Fruit fly (Drosophila melanogaster) whole organism, pupa: ENCODE measurements around the gene CG10013.

Experiments
- CG14655 ChIP-seq: fragments of 200-800 bp; sonication (Bioruptor generic); optimal IDR thresholded peaks from 3 replicates; lab custom pipeline; 2017; ENCODE audit warnings: mild to moderate bottlenecking, missing biosample characterization, missing genetic modification reagents, missing genetic modification characterization
- CG17806 ChIP-seq: fragments of 200-800 bp; sonication (Bioruptor generic); optimal IDR thresholded peaks from 2 replicates; lab custom pipeline; 2018; ENCODE audit warnings: missing biosample characterization, mild to moderate bottlenecking, missing genetic modification characterization, moderate library complexity
- CG34367 ChIP-seq: fragments of 200-800 bp; sonication (Bioruptor generic); optimal IDR thresholded peaks from 2 replicates; lab custom pipeline; 2018; ENCODE audit warnings: missing biosample characterization, mild to moderate bottlenecking, missing genetic modification characterization
- D1 ChIP-seq: fragments of 200-800 bp; sonication (Bioruptor generic); optimal IDR thresholded peaks from 2 replicates; lab custom pipeline; 2018; ENCODE audit warnings: missing biosample characterization, mild to moderate bottlenecking, missing genetic modification characterization, moderate library complexity
- EcR ChIP-seq: fragments of 200-800 bp; sonication (Bioruptor generic); optimal IDR thresholded peaks from 3 replicates; lab custom pipeline; 2019; ENCODE audit warnings: missing biosample characterization, missing genetic modification characterization, mild to moderate bottlenecking, moderate library complexity, missing genetic modification reagents
- Ets98B ChIP-seq: fragments of 200-800 bp; sonication (Bioruptor generic); IDR thresholded peaks from 2 replicates; pipeline ENCODE4 v1.3.6; 2022; ENCODE audit warnings: missing biosample characterization, missing genetic modification characterization
- Pif1B ChIP-seq: fragments of 200-800 bp; sonication (Bioruptor generic); optimal IDR thresholded peaks from 3 replicates; lab custom pipeline; 2016; ENCODE audit warnings: missing biosample characterization, missing genetic modification characterization

Gene CG10013

DNA sequence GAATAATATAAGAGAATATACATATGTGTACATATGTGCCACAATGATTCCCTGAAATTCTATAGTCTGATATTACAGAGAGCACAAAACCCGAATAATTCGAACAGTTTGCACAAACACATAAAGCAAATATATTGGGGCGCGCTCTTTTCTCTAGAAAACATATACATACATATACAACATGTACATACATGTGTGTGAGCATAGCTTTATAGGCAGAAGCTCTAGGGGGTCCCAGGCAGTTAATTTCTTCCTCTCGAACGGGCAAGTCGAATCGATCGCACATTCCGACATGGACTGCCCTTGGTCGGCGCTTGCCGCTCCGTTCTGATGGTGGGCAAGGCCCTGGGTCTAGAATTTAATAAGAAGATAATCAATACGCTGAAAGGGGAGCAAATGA is 49.5 kb downstream of the CG10013 start, which contains the start of gene GstD3:
TSS of gene GstD3 (plus strand) at position 269 of the 400 bp plus-strand sequence.
- TF ChIP-seq EcR (GFP tag; lab: Kevin White, UChicago) (peak; percentile 25), CG34367 (tag; lab: Kevin White, UChicago) (no peak), Ets98B (GFP tag; lab: Robert Waterston, UW) (no peak), CG14655 (GFP tag; lab: Kevin White, UChicago) (no peak), CG17806 (no peak), D1 (tag; lab: Kevin White, UChicago) (no peak)

DNA sequence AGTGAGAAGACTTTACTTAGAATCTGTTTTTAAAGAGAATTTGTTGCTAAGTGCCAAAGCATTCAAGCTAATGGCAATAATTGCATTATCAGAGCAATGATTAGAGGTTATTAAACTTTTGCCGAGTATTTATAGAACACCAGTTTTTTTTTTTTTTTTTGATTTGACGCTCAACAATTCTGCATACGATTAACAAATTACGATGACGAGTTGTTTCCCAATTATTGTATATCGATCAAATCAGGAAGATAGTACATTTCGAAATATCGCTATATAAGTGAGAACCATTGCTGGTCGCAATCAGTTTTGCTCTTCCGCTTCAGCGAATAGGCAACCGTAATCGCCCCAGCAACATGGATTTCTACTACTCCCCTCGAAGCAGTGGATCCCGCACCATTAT is 50.5 kb downstream of the CG10013 start, which contains the start of gene GstD4:
TSS of gene GstD4 (plus strand) at position 301 of the 400 bp plus-strand sequence.
- TF ChIP-seq EcR (GFP tag; lab: Kevin White, UChicago), result peak; percentile 21
- no peak for TF ChIP-seq Pif1B (GFP tag; lab: Kevin White, UChicago)
